Fruit fly (Drosophila melanogaster): Measurements from ENCODE around the gene Lcp65Ab1.

Gene Lcp65Ab1

dm6 chr3L:6129591-6129990, 19.8 kb upstream of the Lcp65Ab1 start:
- no peak for TF ChIP-seq usp (GFP tag; optimal IDR thresholded peaks at IDR 0.05)
- TF ChIP-seq psq (optimal IDR thresholded peaks at IDR 0.05) = no peak
- TF ChIP-seq EcR (GFP tag; optimal IDR thresholded peaks at IDR 0.05) = no peak
- TF ChIP-seq pan (optimal IDR thresholded peaks at IDR 0.05) = no peak
- no peak for TF ChIP-seq CG8478 (optimal IDR thresholded peaks at IDR 0.05)
- TF ChIP-seq Dll (optimal IDR thresholded peaks at IDR 0.05) = no peak

- TF ChIP-seq psq (optimal IDR thresholded peaks at IDR 0.05) = no peak
- no peak for TF ChIP-seq EcR (GFP tag; optimal IDR thresholded peaks at IDR 0.05)
- no peak for TF ChIP-seq Dll (optimal IDR thresholded peaks at IDR 0.05)
- TF ChIP-seq usp (GFP tag; optimal IDR thresholded peaks at IDR 0.05) = no peak
- TF ChIP-seq pan (optimal IDR thresholded peaks at IDR 0.05) = no peak
- no peak for TF ChIP-seq CG8478 (optimal IDR thresholded peaks at IDR 0.05)
Observed at dm6 chr3L:6130944-6131343, 18.4 kb upstream of the Lcp65Ab1 start, which contains the start of gene Lcp65Ag3. Lcp65Ag3 (minus strand) TSS chr3L:6130989.

dm6 chr3L:6132009-6132408, 17.3 kb upstream of the Lcp65Ab1 start, which contains the start of gene Cpr65Au:
Cpr65Au (minus strand) TSS chr3L:6132109.
- TF ChIP-seq CG8478 (optimal IDR thresholded peaks at IDR 0.05) (no peak), EcR (GFP tag; optimal IDR thresholded peaks at IDR 0.05) (no peak), usp (GFP tag; optimal IDR thresholded peaks at IDR 0.05) (no peak), Dll (optimal IDR thresholded peaks at IDR 0.05) (no peak), psq (optimal IDR thresholded peaks at IDR 0.05) (no peak), pan (optimal IDR thresholded peaks at IDR 0.05) (no peak)

- no peak for TF ChIP-seq EcR (GFP tag; optimal IDR thresholded peaks at IDR 0.05)
- TF ChIP-seq usp (GFP tag; optimal IDR thresholded peaks at IDR 0.05) = no peak
- TF ChIP-seq CG8478 (optimal IDR thresholded peaks at IDR 0.05) = no peak
- no peak for TF ChIP-seq Dll (optimal IDR thresholded peaks at IDR 0.05)
- no peak for TF ChIP-seq pan (optimal IDR thresholded peaks at IDR 0.05)
- no peak for TF ChIP-seq psq (optimal IDR thresholded peaks at IDR 0.05)
Observed at dm6 chr3L:6133546-6133945, 15.8 kb upstream of the Lcp65Ab1 start, which contains the start of gene Lcp65Ag2. Lcp65Ag2 (minus strand) TSS chr3L:6133593.

- TF ChIP-seq pan (optimal IDR thresholded peaks at IDR 0.05) (no peak), CG8478 (optimal IDR thresholded peaks at IDR 0.05) (no peak), usp (GFP tag; optimal IDR thresholded peaks at IDR 0.05) (no peak), Dll (optimal IDR thresholded peaks at IDR 0.05) (no peak), psq (optimal IDR thresholded peaks at IDR 0.05) (no peak), EcR (GFP tag; optimal IDR thresholded peaks at IDR 0.05) (no peak)
Observed at dm6 chr3L:6135174-6135573, 14.2 kb upstream of the Lcp65Ab1 start, which contains the start of gene Lcp65Ag1. Lcp65Ag1 (minus strand) TSS chr3L:6135274.

- no peak for TF ChIP-seq usp (GFP tag; optimal IDR thresholded peaks at IDR 0.05)
- TF ChIP-seq EcR (GFP tag; optimal IDR thresholded peaks at IDR 0.05) = no peak
- TF ChIP-seq Dll (optimal IDR thresholded peaks at IDR 0.05) = no peak
- no peak for TF ChIP-seq CG8478 (optimal IDR thresholded peaks at IDR 0.05)
- TF ChIP-seq psq (optimal IDR thresholded peaks at IDR 0.05) = no peak
- TF ChIP-seq pan (optimal IDR thresholded peaks at IDR 0.05) = no peak
Observed at dm6 chr3L:6136691-6137090, 12.7 kb upstream of the Lcp65Ab1 start, which contains the start of gene Lcp65Af. Lcp65Af (minus strand) TSS chr3L:6136791.

dm6 chr3L:6138018-6138417, 11.3 kb upstream of the Lcp65Ab1 start, which contains the start of gene Lcp65Ae:
Lcp65Ae (minus strand) TSS chr3L:6138118.
- no peak for TF ChIP-seq usp (GFP tag; optimal IDR thresholded peaks at IDR 0.05)
- no peak for TF ChIP-seq pan (optimal IDR thresholded peaks at IDR 0.05)
- TF ChIP-seq EcR (GFP tag; optimal IDR thresholded peaks at IDR 0.05) = no peak
- no peak for TF ChIP-seq psq (optimal IDR thresholded peaks at IDR 0.05)
- no peak for TF ChIP-seq Dll (optimal IDR thresholded peaks at IDR 0.05)
- no peak for TF ChIP-seq CG8478 (optimal IDR thresholded peaks at IDR 0.05)

dm6 chr3L:6138586-6138985, 10.8 kb upstream of the Lcp65Ab1 start:
- TF ChIP-seq pan (optimal IDR thresholded peaks at IDR 0.05) = no peak
- TF ChIP-seq usp (GFP tag; optimal IDR thresholded peaks at IDR 0.05) = no peak
- no peak for TF ChIP-seq CG8478 (optimal IDR thresholded peaks at IDR 0.05)
- TF ChIP-seq psq (optimal IDR thresholded peaks at IDR 0.05) = no peak
- no peak for TF ChIP-seq Dll (optimal IDR thresholded peaks at IDR 0.05)
- TF ChIP-seq EcR (GFP tag; optimal IDR thresholded peaks at IDR 0.05) = no peak

- TF ChIP-seq CG8478 (optimal IDR thresholded peaks at IDR 0.05) (no peak), Dll (optimal IDR thresholded peaks at IDR 0.05) (no peak), pan (optimal IDR thresholded peaks at IDR 0.05) (no peak), usp (GFP tag; optimal IDR thresholded peaks at IDR 0.05) (no peak), psq (optimal IDR thresholded peaks at IDR 0.05) (no peak), EcR (GFP tag; optimal IDR thresholded peaks at IDR 0.05) (no peak)
Observed at dm6 chr3L:6139924-6140574, 9.3 kb upstream of the Lcp65Ab1 start, which contains the start of gene Cpr65Av. Cpr65Av (minus strand) TSS chr3L:6139974.

dm6 chr3L:6140771-6141472, 8.4 kb upstream of the Lcp65Ab1 start:
- TF ChIP-seq CG8478 (optimal IDR thresholded peaks at IDR 0.05) = no peak
- TF ChIP-seq Dll (optimal IDR thresholded peaks at IDR 0.05) = no peak
- TF ChIP-seq usp (GFP tag; optimal IDR thresholded peaks at IDR 0.05) = no peak
- no peak for TF ChIP-seq psq (optimal IDR thresholded peaks at IDR 0.05)
- no peak for TF ChIP-seq EcR (GFP tag; optimal IDR thresholded peaks at IDR 0.05)
- TF ChIP-seq pan (optimal IDR thresholded peaks at IDR 0.05) = no peak

dm6 chr3L:6141538-6141937, 7.8 kb upstream of the Lcp65Ab1 start:
- TF ChIP-seq psq (optimal IDR thresholded peaks at IDR 0.05) = no peak
- TF ChIP-seq Dll (optimal IDR thresholded peaks at IDR 0.05) = no peak
- TF ChIP-seq pan (optimal IDR thresholded peaks at IDR 0.05) = no peak
- no peak for TF ChIP-seq usp (GFP tag; optimal IDR thresholded peaks at IDR 0.05)
- no peak for TF ChIP-seq CG8478 (optimal IDR thresholded peaks at IDR 0.05)
- no peak for TF ChIP-seq EcR (GFP tag; optimal IDR thresholded peaks at IDR 0.05)

dm6 chr3L:6142313-6142712, 7.0 kb upstream of the Lcp65Ab1 start, which contains the start of gene Cpr65Aw:
Cpr65Aw (minus strand) TSS chr3L:6142413.
- TF ChIP-seq CG8478 (optimal IDR thresholded peaks at IDR 0.05) (no peak), psq (optimal IDR thresholded peaks at IDR 0.05) (no peak), EcR (GFP tag; optimal IDR thresholded peaks at IDR 0.05) (no peak), pan (optimal IDR thresholded peaks at IDR 0.05) (no peak), usp (GFP tag; optimal IDR thresholded peaks at IDR 0.05) (no peak), Dll (optimal IDR thresholded peaks at IDR 0.05) (no peak)
